Worm (Caenorhabditis elegans) whole organism, L4/young adult: ENCODE data around the gene ubxn-5.

Experiments
- W03F9.2 ChIP-seq: fragments of 150-350 bp; optimal IDR thresholded peaks from 2 replicates; lab custom pipeline; 2014; ENCODE audit warnings: missing biosample characterization, missing genetic modification characterization
- dao-5 ChIP-seq: sonication (generic microtip); optimal IDR thresholded peaks from 2 replicates; lab custom pipeline; 2016; ENCODE audit warnings: missing genotype, missing genetic modification characterization, moderate library complexity, missing compliant biosample characterization

DNA sequence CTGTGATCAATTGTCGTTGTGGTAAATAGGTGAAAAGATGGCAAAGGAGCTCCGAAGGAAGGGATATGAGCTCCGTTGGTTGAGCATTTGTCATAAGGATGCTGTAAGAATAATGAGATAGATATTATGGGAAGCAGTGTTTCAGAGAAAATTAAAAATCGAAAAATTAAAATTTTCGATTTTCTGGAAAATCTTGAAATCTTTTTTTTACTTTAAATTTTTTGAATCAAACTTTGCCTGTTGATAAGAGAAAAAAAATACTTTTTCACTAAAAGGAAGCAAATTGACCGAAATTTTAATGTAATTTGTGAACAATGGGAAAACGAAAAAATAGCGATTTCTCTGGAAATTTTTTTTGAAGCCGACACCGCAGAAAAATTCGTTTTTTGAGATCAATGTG, 5.3 kb upstream of the ubxn-5 start, which contains the start of gene mec-15:
- TF ChIP-seq dao-5 (tag; lab: Kevin White, UChicago) = no peak
- no peak for TF ChIP-seq W03F9.2 (tag; lab: Kevin White, UChicago)
